Worm (Caenorhabditis elegans) whole organism, L4 larva: ENCODE measurements around the gene F29B9.7.

Experiments used
- F10B5.3 ChIP-seq: sonication (generic microtip); optimal IDR thresholded peaks from 2 replicates; lab custom pipeline; 2016; ENCODE audit warnings: mild to moderate bottlenecking, missing genetic modification characterization, missing compliant biosample characterization
- F49E8.2 ChIP-seq: sonication (generic microtip); optimal IDR thresholded peaks from 2 replicates; lab custom pipeline; 2016; ENCODE audit warnings: missing compliant biosample characterization, mild to moderate bottlenecking, missing genetic modification characterization, borderline replicate concordance
- T20F7.1 ChIP-seq: fragments of 200-800 bp; sonication (Bioruptor generic); optimal IDR thresholded peaks from 2 replicates; lab custom pipeline; 2018; ENCODE audit warnings: mild to moderate bottlenecking, missing genetic modification characterization, missing compliant biosample characterization
- Y75B8A.6 ChIP-seq: fragments of 200-800 bp; sonication (Bioruptor generic); IDR thresholded peaks from 2 replicates; pipeline ENCODE4 v1.3.6; 2022; ENCODE audit warnings: missing genetic modification reagents, missing genetic modification characterization, missing compliant biosample characterization
- aha-1 ChIP-seq: fragments of 150-350 bp; peaks from one replicate; lab custom pipeline; 2014; ENCODE audit warnings: missing biosample characterization, missing genetic modification characterization
- ceh-20 ChIP-seq: fragments of 200-800 bp; sonication (Bioruptor generic); IDR thresholded peaks from 2 replicates; pipeline ENCODE4 v1.3.6; 2022; ENCODE audit warnings: missing genetic modification reagents, missing genetic modification characterization, missing compliant biosample characterization
- ceh-62 ChIP-seq: sonication (generic microtip); optimal IDR thresholded peaks from 2 replicates; lab custom pipeline; 2017; ENCODE audit warnings: missing biosample characterization, missing genetic modification characterization
- daf-8 ChIP-seq: fragments of 200-800 bp; sonication (Bioruptor generic); IDR thresholded peaks from 2 replicates; pipeline ENCODE4 v1.3.6; 2022; ENCODE audit warnings: missing genetic modification characterization, missing compliant biosample characterization
- dmd-8 ChIP-seq: fragments of 200-800 bp; sonication (Bioruptor generic); IDR thresholded peaks from 2 replicates; pipeline ENCODE4 v1.3.6; 2022; ENCODE audit warnings: missing genetic modification characterization, missing compliant biosample characterization
- duxl-1 ChIP-seq: sonication (generic microtip); optimal IDR thresholded peaks from 2 replicates; lab custom pipeline; 2016; ENCODE audit warnings: mild to moderate bottlenecking, missing genetic modification characterization, moderate library complexity, missing compliant biosample characterization; ENCODE audit not compliant: poor library complexity
- egl-43 ChIP-seq: fragments of 200-800 bp; sonication (Bioruptor generic); IDR thresholded peaks from 2 replicates; pipeline ENCODE4 v1.3.6; 2022; ENCODE audit warnings: missing genetic modification reagents, missing genetic modification characterization, missing compliant biosample characterization
- mdl-1 ChIP-seq, 2 experiments: fragments of 150-350 bp in 1 of 2; sonication (generic microtip) in 1 of 2; optimal IDR thresholded peaks; 2 replicates each; lab custom pipeline; 2014 to 2017; ENCODE audit warnings: missing biosample characterization in 2 of 2, missing genetic modification characterization in 2 of 2
- mes-2 ChIP-seq: sonication (generic microtip); optimal IDR thresholded peaks from 2 replicates; lab custom pipeline; 2016; ENCODE audit warnings: missing genotype, mild to moderate bottlenecking, missing genetic modification characterization, missing compliant biosample characterization; ENCODE audit not compliant: poor library complexity, severe bottlenecking
- mxl-2 ChIP-seq: fragments of 200-800 bp; sonication (Bioruptor generic); conservative IDR thresholded peaks from 2 replicates; pipeline ENCODE4 v1.3.6; 2022; ENCODE audit warnings: missing genetic modification reagents, missing genetic modification characterization, missing compliant biosample characterization
- nhr-102 ChIP-seq: sonication (generic microtip); optimal IDR thresholded peaks from 2 replicates; lab custom pipeline; 2016; ENCODE audit warnings: mild to moderate bottlenecking, missing genetic modification characterization, moderate library complexity, missing compliant biosample characterization
- nhr-111 ChIP-seq: fragments of 200-800 bp; sonication (Bioruptor generic); optimal IDR thresholded peaks from 2 replicates; lab custom pipeline; 2018; ENCODE audit warnings: mild to moderate bottlenecking, missing genetic modification characterization, missing compliant biosample characterization
- nhr-237 ChIP-seq: sonication (generic microtip); optimal IDR thresholded peaks from 2 replicates; lab custom pipeline; 2017; ENCODE audit warnings: missing biosample characterization, missing genetic modification characterization
- nhr-76 ChIP-seq: fragments of 150-350 bp; optimal IDR thresholded peaks from 2 replicates; lab custom pipeline; 2014; ENCODE audit warnings: missing biosample characterization, missing genetic modification characterization
- pqm-1 ChIP-seq: sonication (generic microtip); optimal IDR thresholded peaks from 2 replicates; lab custom pipeline; 2017; ENCODE audit warnings: missing biosample characterization, missing genetic modification characterization
- set-16 ChIP-seq: fragments of 200-800 bp; sonication (Bioruptor generic); IDR thresholded peaks from 2 replicates; pipeline ENCODE4 v1.3.6; 2022; ENCODE audit warnings: missing genetic modification reagents, missing genetic modification characterization, missing compliant biosample characterization
- skn-1 ChIP-seq: fragments of 150-350 bp; optimal IDR thresholded peaks from 2 replicates; lab custom pipeline; 2014; ENCODE audit warnings: missing biosample characterization, missing genetic modification characterization
- unc-39 ChIP-seq: sonication (generic microtip); optimal IDR thresholded peaks from 2 replicates; lab custom pipeline; 2017; ENCODE audit warnings: missing biosample characterization, missing genetic modification characterization
- unc-62 ChIP-seq, 3 experiments: fragments of 150-350 bp in 1 of 3; sonication (generic microtip); optimal IDR thresholded peaks in 2 of 3; peaks in 1 of 3; 1 replicate in 1 of 3; 2 replicates in 2 of 3; lab custom pipeline; 2014 to 2017; ENCODE audit warnings: missing biosample characterization in 3 of 3, missing genetic modification characterization in 3 of 3, missing genetic modification reagents in 3 of 3, missing genotype in 1 of 3
- zag-1 ChIP-seq: fragments of 150-350 bp; optimal IDR thresholded peaks from 2 replicates; lab custom pipeline; 2014; ENCODE audit warnings: missing biosample characterization, missing genetic modification characterization
- zfp-2 ChIP-seq: sonication (generic microtip); optimal IDR thresholded peaks from 2 replicates; lab custom pipeline; 2016; ENCODE audit warnings: mild to moderate bottlenecking, missing genetic modification characterization, missing compliant biosample characterization
- zip-2 ChIP-seq: fragments of 150-350 bp; optimal IDR thresholded peaks from 2 replicates; lab custom pipeline; 2014; ENCODE audit warnings: missing biosample characterization, missing genetic modification characterization

The F29B9.7 gene

DNA sequence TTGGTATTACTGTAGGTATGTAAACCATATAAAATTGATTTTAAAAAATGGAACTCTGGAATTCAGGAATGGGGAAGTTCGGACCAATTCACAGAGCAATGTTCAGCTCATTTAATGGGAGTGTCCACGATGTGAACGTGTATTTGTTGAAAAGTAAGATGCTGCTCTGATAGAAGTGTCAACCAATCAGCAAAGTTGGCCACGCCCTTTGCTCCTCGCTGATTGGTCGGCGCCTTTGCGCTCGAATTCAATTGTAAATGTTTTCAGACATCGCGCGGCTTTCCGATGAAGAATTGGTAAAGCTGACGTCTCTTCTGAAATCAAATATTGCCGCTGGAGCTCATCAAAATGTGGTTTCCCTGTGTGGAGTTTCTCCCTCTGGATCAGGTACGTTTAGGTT lies 33.6 kb downstream of the F29B9.7 start (continued):
- TF ChIP-seq ceh-62 (tag; lab: Kevin White, UChicago) (no peak), unc-39 (tag; lab: Kevin White, UChicago) (no peak), F49E8.2 (tag; lab: Kevin White, UChicago) (no peak)
- TF ChIP-seq, all 104 proteins: peak for 0

DNA sequence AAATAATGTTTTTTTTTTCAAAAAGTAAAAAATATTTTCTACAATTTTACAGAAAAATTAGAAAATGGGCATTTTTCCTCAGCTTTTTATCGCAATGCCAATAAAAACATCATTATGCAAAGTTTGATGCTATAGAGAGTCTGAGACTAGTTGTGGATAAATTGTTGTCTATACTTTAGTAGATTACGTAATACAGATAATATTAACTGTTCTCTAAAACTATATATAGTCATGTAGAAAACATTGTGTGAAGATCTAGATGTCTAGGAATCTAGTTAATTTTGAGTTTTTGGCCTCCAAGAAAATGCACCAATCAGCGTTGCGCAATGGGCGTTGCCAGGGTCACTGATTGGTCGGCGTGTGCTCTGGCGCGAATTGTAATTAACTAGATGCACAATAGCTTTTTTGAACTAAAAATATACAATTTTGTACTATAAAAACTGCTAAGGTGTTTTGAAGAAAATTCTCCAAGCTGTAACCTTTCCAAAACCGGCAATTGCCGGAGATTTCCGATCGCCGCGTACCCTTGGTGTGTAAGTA lies 36.8 kb downstream of the F29B9.7 start:
- TF ChIP-seq ceh-20 (GFP tag; lab: Robert Waterston, UW) (no peak), zfp-2 (tag; lab: Kevin White, UChicago) (no peak), unc-62 (GFP tag; optimal IDR thresholded peaks at IDR 0.05 in 1 of 2; lab: Kevin White, UChicago) (peak in 1 of 2 experiments; percentile 65), unc-62 (tag; optimal IDR thresholded peaks at IDR 0.05; lab: Kevin White, UChicago) (no peak)

DNA sequence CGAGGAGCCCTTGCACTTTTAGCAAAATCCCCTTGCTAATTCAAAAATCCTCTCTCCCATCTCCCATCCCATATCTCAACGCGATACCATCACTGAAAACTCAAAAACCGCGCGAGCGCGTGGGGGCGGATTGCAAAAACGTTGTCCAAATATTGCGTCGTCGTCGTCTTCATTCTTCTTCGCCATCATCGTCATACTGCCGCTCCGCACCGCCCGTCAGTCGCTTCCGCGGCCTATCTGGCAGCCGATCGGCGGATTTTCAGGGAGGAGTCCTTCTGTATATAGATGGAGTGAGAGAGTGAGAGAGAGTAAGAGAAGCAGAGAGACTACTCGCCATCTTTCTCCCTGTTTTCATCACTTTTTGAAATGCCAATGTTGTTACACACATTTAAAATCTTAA lies 37.3 kb downstream of the F29B9.7 start:
- TF ChIP-seq duxl-1 (tag; lab: Kevin White, UChicago) (no peak), set-16 (GFP tag; lab: Robert Waterston, UW) (peak; percentile 56; the same call in 1 of the 2 replicates), aha-1 (tag; lab: Kevin White, UChicago) (peak; percentile 69)

- TF ChIP-seq mes-2 (tag; lab: Kevin White, UChicago): no peak
- TF ChIP-seq, all 104 proteins: peak for 0
Measured at ce11 chrIV:4688221-4688620, 38.7 kb downstream of the F29B9.7 start, which contains the start of gene bus-4. Gene bus-4, plus strand, starts transcription at chrIV:4688269.

- TF ChIP-seq T20F7.1 (GFP tag; lab: Kevin White, UChicago) (no peak), ceh-62 (tag; lab: Kevin White, UChicago) (no peak), nhr-76 (no peak), nhr-237 (tag; lab: Kevin White, UChicago) (no peak), daf-8 (no peak), pqm-1 (tag; lab: Kevin White, UChicago) (no peak), F10B5.3 (tag; lab: Kevin White, UChicago) (no peak), Y75B8A.6 (GFP tag; lab: Robert Waterston, UW) (no peak), dmd-8 (GFP tag; lab: Robert Waterston, UW) (no peak), nhr-102 (tag; lab: Kevin White, UChicago) (no peak), mes-2 (tag; lab: Kevin White, UChicago) (no peak), skn-1 (tag; lab: Kevin White, UChicago) (no peak), egl-43 (GFP tag; lab: Robert Waterston, UW) (no peak), duxl-1 (tag; lab: Kevin White, UChicago) (no peak), zip-2 (no peak), mdl-1 (tag; optimal IDR thresholded peaks at IDR 0.05; lab: Kevin White, UChicago) (no peak), zag-1 (no peak), nhr-111 (GFP tag; lab: Kevin White, UChicago) (no peak), mxl-2 (GFP tag; lab: Robert Waterston, UW) (no peak)
Measured at ce11 chrIV:4692463-4692862, 42.9 kb downstream of the F29B9.7 start, which contains the start of gene spe-51. Gene spe-51, plus strand, starts transcription at chrIV:4692763.
